Fruit fly (Drosophila melanogaster) whole organism, embryonic: Measurements from ENCODE around the gene path.
A peak's percentile ranks its signal among the peaks of the same experiment; 100 is the strongest.

Source experiments
- Aef1 ChIP-seq: fragments of 200-800 bp; sonication (Bioruptor generic); IDR thresholded peaks from 3 replicates; pipeline ENCODE4 v1.3.6; 2022; ENCODE audit warnings: missing biosample characterization, missing genetic modification characterization
- CG10366 ChIP-seq: fragments of 200-800 bp; sonication (Bioruptor generic); IDR thresholded peaks from 2 replicates; pipeline ENCODE4 v1.3.6; 2022; ENCODE audit warnings: missing biosample characterization, missing genetic modification characterization
- CG10462 ChIP-seq: fragments of 200-800 bp; sonication (Bioruptor generic); optimal IDR thresholded peaks from 2 replicates; lab custom pipeline; 2016; ENCODE audit warnings: missing biosample characterization, missing genetic modification characterization
- CG11398 ChIP-seq: fragments of 200-800 bp; sonication (Bioruptor generic); optimal IDR thresholded peaks from 2 replicates; lab custom pipeline; 2016; ENCODE audit warnings: missing biosample characterization, missing genetic modification characterization
- CG11504 ChIP-seq: fragments of 200-800 bp; sonication (Bioruptor generic); optimal IDR thresholded peaks from 3 replicates; lab custom pipeline; 2019; ENCODE audit warnings: missing biosample characterization, mild to moderate bottlenecking, missing genetic modification characterization, moderate library complexity
- CG11696 ChIP-seq: fragments of 200-800 bp; sonication (Bioruptor generic); IDR thresholded peaks from 2 replicates; pipeline ENCODE4 v1.3.6; 2022; ENCODE audit warnings: missing biosample characterization, missing genetic modification characterization
- CG12219 ChIP-seq: fragments of 200-800 bp; sonication (Bioruptor generic); optimal IDR thresholded peaks from 3 replicates; lab custom pipeline; 2018; ENCODE audit warnings: missing biosample characterization, mild to moderate bottlenecking, missing genetic modification characterization
- CG15073 ChIP-seq: fragments of 200-800 bp; sonication (Bioruptor generic); optimal IDR thresholded peaks from 2 replicates; lab custom pipeline; 2016; ENCODE audit warnings: missing biosample characterization, missing genetic modification characterization
- CG15479 ChIP-seq: fragments of 200-800 bp; sonication (Bioruptor generic); optimal IDR thresholded peaks from 3 replicates; lab custom pipeline; 2019; ENCODE audit warnings: missing biosample characterization, mild to moderate bottlenecking, missing genetic modification characterization, moderate library complexity
- CG16863 ChIP-seq: fragments of 200-800 bp; sonication (Bioruptor generic); optimal IDR thresholded peaks from 3 replicates; lab custom pipeline; 2016; ENCODE audit warnings: missing biosample characterization, missing genetic modification characterization
- CG17186 ChIP-seq: fragments of 200-800 bp; sonication (Bioruptor generic); optimal IDR thresholded peaks from 3 replicates; lab custom pipeline; 2017; ENCODE audit warnings: missing biosample characterization, missing genetic modification reagents, missing genetic modification characterization
- CG17612 ChIP-seq: fragments of 200-800 bp; sonication (Bioruptor generic); IDR thresholded peaks from 2 replicates; pipeline ENCODE4 v1.3.6; 2022; ENCODE audit warnings: missing biosample characterization, missing genetic modification characterization
- CG18619 ChIP-seq: fragments of 200-800 bp; sonication (Bioruptor generic); optimal IDR thresholded peaks from 3 replicates; lab custom pipeline; 2017; ENCODE audit warnings: missing biosample characterization, mild to moderate bottlenecking, missing genetic modification characterization
- CG30403 ChIP-seq: fragments of 200-800 bp; sonication (Bioruptor generic); optimal IDR thresholded peaks from 3 replicates; lab custom pipeline; 2016; ENCODE audit warnings: missing biosample characterization, missing genetic modification characterization
- CG31388 ChIP-seq: fragments of 200-800 bp; sonication (Bioruptor generic); optimal IDR thresholded peaks from 2 replicates; lab custom pipeline; 2016; ENCODE audit warnings: missing biosample characterization, missing genetic modification characterization
- CG43689 ChIP-seq: fragments of 200-800 bp; sonication (Bioruptor generic); IDR thresholded peaks from 2 replicates; pipeline ENCODE4 v1.3.6; 2022; ENCODE audit warnings: missing biosample characterization, missing genetic modification characterization
- CG6254 ChIP-seq: fragments of 200-800 bp; sonication (Bioruptor generic); optimal IDR thresholded peaks from 3 replicates; lab custom pipeline; 2017; ENCODE audit warnings: mild to moderate bottlenecking, missing biosample characterization, missing genetic modification reagents, missing genetic modification characterization
- CG6854 ChIP-seq: fragments of 200-800 bp; sonication (Bioruptor generic); optimal IDR thresholded peaks from 3 replicates; lab custom pipeline; 2017; ENCODE audit warnings: missing biosample characterization, mild to moderate bottlenecking, missing genetic modification characterization
- CHES-1-like ChIP-seq: fragments of 200-800 bp; sonication (Bioruptor generic); optimal IDR thresholded peaks from 2 replicates; lab custom pipeline; 2016; ENCODE audit warnings: missing biosample characterization, missing genetic modification characterization
- CkIIα-i1 ChIP-seq: fragments of 200-800 bp; sonication (Bioruptor generic); IDR thresholded peaks from 2 replicates; pipeline ENCODE4 v1.3.6; 2022; ENCODE audit warnings: missing biosample characterization, missing genetic modification characterization
- Dek ChIP-seq: fragments of 200-800 bp; sonication (Bioruptor generic); optimal IDR thresholded peaks from 3 replicates; lab custom pipeline; 2019; ENCODE audit warnings: missing biosample characterization, mild to moderate bottlenecking, missing genetic modification characterization, moderate library complexity
- Dfd ChIP-seq, 2 experiments: fragments of >200 bp; optimal IDR thresholded peaks; 2 replicates each; lab custom pipeline; 2017; ENCODE audit warnings: missing biosample characterization in 2 of 2, missing genetic modification characterization in 2 of 2
- Dref ChIP-seq: fragments of 200-800 bp; sonication (Bioruptor generic); IDR thresholded peaks from 2 replicates; pipeline ENCODE4 v1.3.6; 2022; ENCODE audit warnings: missing biosample characterization, missing genetic modification characterization
- E2f2 ChIP-seq: fragments of 200-800 bp; sonication (Bioruptor generic); IDR thresholded peaks from 2 replicates; pipeline ENCODE4 v1.3.6; 2022; ENCODE audit warnings: missing biosample characterization, missing genetic modification characterization
- Hr51 ChIP-seq, 2 experiments: fragments of 200-800 bp; sonication (Bioruptor generic); optimal IDR thresholded peaks; 2 replicates in 1 of 2; 3 replicates in 1 of 2; lab custom pipeline; 2016 to 2018; ENCODE audit warnings: missing biosample characterization in 2 of 2, missing genetic modification characterization in 2 of 2, mild to moderate bottlenecking in 1 of 2, moderate library complexity in 1 of 2
- Kr ChIP-seq: fragments of 200-800 bp; sonication (Bioruptor generic); optimal IDR thresholded peaks from 2 replicates; lab custom pipeline; 2017; ENCODE audit warnings: missing biosample characterization, mild to moderate bottlenecking, missing genetic modification characterization
- Nf-YC ChIP-seq: fragments of 200-800 bp; optimal IDR thresholded peaks from 3 replicates; lab custom pipeline; 2019; ENCODE audit warnings: missing biosample characterization, mild to moderate bottlenecking, missing genetic modification characterization, moderate library complexity
- Oaz ChIP-seq: fragments of 200-800 bp; sonication (Bioruptor generic); IDR thresholded peaks from 2 replicates; pipeline ENCODE4 v1.3.6; 2022; ENCODE audit warnings: missing biosample characterization, missing genetic modification characterization
- PHDP ChIP-seq: fragments of 200-800 bp; sonication (Bioruptor generic); optimal IDR thresholded peaks from 3 replicates; lab custom pipeline; 2018; ENCODE audit warnings: missing biosample characterization, mild to moderate bottlenecking, missing genetic modification characterization, moderate library complexity
- Ptx1 ChIP-seq: fragments of 200-800 bp; sonication (Bioruptor generic); IDR thresholded peaks from 2 replicates; pipeline ENCODE4 v1.3.6; 2022; ENCODE audit warnings: missing biosample characterization, missing genetic modification characterization
- Ravus ChIP-seq: fragments of 200-800 bp; sonication (Bioruptor generic); IDR thresholded peaks from 2 replicates; pipeline ENCODE4 v1.3.6; 2022; ENCODE audit warnings: missing biosample characterization, missing genetic modification characterization
- Rx ChIP-seq: fragments of 200-800 bp; sonication (Bioruptor generic); IDR thresholded peaks from 2 replicates; pipeline ENCODE4 v1.3.6; 2022; ENCODE audit warnings: missing biosample characterization, missing genetic modification characterization
- Sox100B ChIP-seq: fragments of 200-800 bp; sonication (Bioruptor generic); optimal IDR thresholded peaks from 3 replicates; lab custom pipeline; 2018; ENCODE audit warnings: missing biosample characterization, mild to moderate bottlenecking, missing genetic modification characterization
- Ssrp ChIP-seq: fragments of 200-800 bp; sonication (Bioruptor generic); optimal IDR thresholded peaks from 2 replicates; lab custom pipeline; 2018; ENCODE audit warnings: missing biosample characterization, mild to moderate bottlenecking, missing genetic modification characterization, moderate library complexity
- ara ChIP-seq: fragments of 200-800 bp; sonication (Bioruptor generic); IDR thresholded peaks from 2 replicates; pipeline ENCODE4 v1.3.6; 2022; ENCODE audit warnings: missing biosample characterization, missing genetic modification characterization
- emc ChIP-seq: fragments of 200-800 bp; sonication (Bioruptor generic); optimal IDR thresholded peaks from 2 replicates; lab custom pipeline; 2016; ENCODE audit warnings: missing biosample characterization, missing genetic modification characterization
- ems ChIP-seq: fragments of 200-800 bp; sonication (Bioruptor generic); optimal IDR thresholded peaks from 3 replicates; lab custom pipeline; 2016; ENCODE audit warnings: missing biosample characterization, missing genetic modification characterization
- eve ChIP-seq, 2 experiments: fragments of >200 bp; optimal IDR thresholded peaks; 2 replicates each; lab custom pipeline; 2017; ENCODE audit warnings: missing biosample characterization in 2 of 2, missing genetic modification characterization in 2 of 2
- ewg ChIP-seq: fragments of 200-800 bp; sonication (Bioruptor generic); optimal IDR thresholded peaks from 3 replicates; lab custom pipeline; 2017; ENCODE audit warnings: mild to moderate bottlenecking, missing biosample characterization, missing genetic modification reagents, missing genetic modification characterization
- fd96Cb ChIP-seq: fragments of 200-800 bp; sonication (Bioruptor generic); optimal IDR thresholded peaks from 2 replicates; lab custom pipeline; 2018; ENCODE audit warnings: missing biosample characterization, mild to moderate bottlenecking, missing genetic modification characterization, moderate library complexity
- gro ChIP-seq: fragments of 200-800 bp; sonication (Bioruptor generic); optimal IDR thresholded peaks from 2 replicates; lab custom pipeline; 2016; ENCODE audit warnings: missing biosample characterization, missing genetic modification characterization
- hb ChIP-seq: fragments of 200-800 bp; sonication (Bioruptor generic); IDR thresholded peaks from 3 replicates; pipeline ENCODE4 v1.3.6; 2022; ENCODE audit warnings: missing biosample characterization, missing genetic modification characterization; ENCODE audit not compliant: partially characterized antibody
- maf-S ChIP-seq: fragments of 200-800 bp; sonication (Bioruptor generic); optimal IDR thresholded peaks from 2 replicates; lab custom pipeline; 2016; ENCODE audit warnings: missing biosample characterization, missing genetic modification characterization
- mld ChIP-seq: fragments of 200-800 bp; sonication (Bioruptor generic); IDR thresholded peaks from 3 replicates; pipeline ENCODE4 v1.3.6; 2022; ENCODE audit warnings: missing biosample characterization, missing genetic modification characterization; ENCODE audit not compliant: partially characterized antibody
- salm ChIP-seq: fragments of 200-800 bp; sonication (Bioruptor generic); optimal IDR thresholded peaks from 2 replicates; lab custom pipeline; 2018; ENCODE audit warnings: missing biosample characterization, mild to moderate bottlenecking, missing genetic modification characterization
- sd ChIP-seq: fragments of 200-800 bp; sonication (Bioruptor generic); optimal IDR thresholded peaks from 3 replicates; lab custom pipeline; 2018; ENCODE audit warnings: missing biosample characterization, mild to moderate bottlenecking, missing genetic modification characterization, moderate library complexity
- slp2 ChIP-seq: fragments of 200-800 bp; sonication (Bioruptor generic); optimal IDR thresholded peaks from 2 replicates; lab custom pipeline; 2016; ENCODE audit warnings: missing biosample characterization, missing genetic modification characterization
- toy ChIP-seq: fragments of 200-800 bp; sonication (Bioruptor generic); IDR thresholded peaks from 2 replicates; pipeline ENCODE4 v1.3.6; 2022; ENCODE audit warnings: missing biosample characterization, missing genetic modification characterization
- tup ChIP-seq: fragments of 200-800 bp; sonication (Bioruptor generic); optimal IDR thresholded peaks from 2 replicates; lab custom pipeline; 2016; ENCODE audit warnings: missing biosample characterization, mild to moderate bottlenecking, missing genetic modification characterization, moderate library complexity
- vnd ChIP-seq: fragments of 200-800 bp; sonication (Bioruptor generic); IDR thresholded peaks from 3 replicates; pipeline ENCODE4 v1.3.6; 2022; ENCODE audit warnings: missing biosample characterization, missing genetic modification characterization; ENCODE audit not compliant: partially characterized antibody
- yki ChIP-seq: fragments of >200 bp; optimal IDR thresholded peaks from 3 replicates; lab custom pipeline; 2018

Gene path

DNA sequence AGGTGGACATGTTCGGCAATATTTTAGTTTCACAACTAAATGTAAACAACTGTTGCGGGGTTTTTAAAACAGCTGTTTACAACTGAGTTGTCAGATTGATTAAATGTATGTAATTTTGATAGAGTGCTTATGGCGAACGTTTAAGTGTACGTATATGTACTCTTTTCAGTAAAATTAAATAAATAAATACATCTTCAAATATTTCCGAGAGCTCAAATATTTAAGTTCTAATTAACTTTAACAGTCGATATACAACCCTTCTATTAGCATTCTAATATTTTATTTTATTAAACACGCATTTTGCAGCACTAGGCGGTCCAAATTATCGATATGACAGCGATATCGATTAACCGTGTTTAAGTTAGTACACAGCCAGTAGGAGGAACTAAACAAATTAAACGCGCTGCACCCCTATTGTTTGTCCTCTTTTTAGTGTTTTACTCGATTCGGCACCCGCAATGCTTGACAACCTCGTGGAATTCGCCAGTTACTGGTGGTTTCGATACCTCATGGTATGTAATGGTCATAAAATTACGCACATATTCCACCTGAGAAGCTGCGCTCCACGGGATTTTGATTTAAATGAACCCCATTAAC lies 53.5 kb downstream of the path start, which contains the start of the genes CG3448 and ghi (continued):
- peak; percentile 22; the same call in 1 of the 2 replicates for TF ChIP-seq Rx (GFP tag; lab: Robert Waterston, UW)
- no peak for TF ChIP-seq CG17612 (GFP tag; lab: Robert Waterston, UW)
- no peak for TF ChIP-seq emc
- peak; percentile 28 for TF ChIP-seq CHES-1-like
- TF ChIP-seq CG18619 = peak; percentile 1
- peak; percentile 18 for TF ChIP-seq Dek
- no peak for TF ChIP-seq CG11696 (GFP tag; lab: Robert Waterston, UW)
- no peak for TF ChIP-seq CG6254 (GFP tag; lab: Kevin White, UChicago)
- TF ChIP-seq ems (GFP tag; lab: Kevin White, UChicago) = peak; percentile 52
- TF ChIP-seq CG11398 (GFP tag; lab: Kevin White, UChicago) = no peak
- TF ChIP-seq ewg (GFP tag; lab: Kevin White, UChicago) = peak; percentile 28
- TF ChIP-seq slp2 (GFP tag; lab: Kevin White, UChicago) = no peak
- peak; percentile 77 for TF ChIP-seq Nf-YC (tag; lab: Kevin White, UChicago)
- no peak for TF ChIP-seq Ravus (GFP tag; lab: Robert Waterston, UW)
- peak; percentile 22 for TF ChIP-seq CG17186 (GFP tag; lab: Kevin White, UChicago)
- peak; percentile 41 for TF ChIP-seq gro (GFP tag; lab: Kevin White, UChicago)
- no peak for TF ChIP-seq CG6854 (GFP tag; lab: Kevin White, UChicago)
- no peak for TF ChIP-seq CG43689 (GFP tag; lab: Robert Waterston, UW)
- TF ChIP-seq salm (tag; lab: Kevin White, UChicago) = peak; percentile 9
- TF ChIP-seq hb = peak; percentile 43; the same call in 1 of the 3 replicates
- TF ChIP-seq Dref = peak; percentile 83
- TF ChIP-seq eve (GFP tag; optimal IDR thresholded peaks at IDR 0.05; lab: Kevin White, UChicago) = no peak
- TF ChIP-seq CG10462 (GFP tag; lab: Kevin White, UChicago) = no peak
- peak; percentile 91 for TF ChIP-seq Kr (GFP tag; lab: Kevin White, UChicago)
- peak; percentile 54 for TF ChIP-seq vnd (GFP tag; lab: Robert Waterston, UW)
- TF ChIP-seq Sox100B (GFP tag; lab: Kevin White, UChicago) = peak; percentile 65
- no peak for TF ChIP-seq Oaz (GFP tag; lab: Robert Waterston, UW)
- TF ChIP-seq ara (GFP tag; lab: Robert Waterston, UW) = peak; percentile 59
- TF ChIP-seq Aef1 = peak; percentile 58
- no peak for TF ChIP-seq Ssrp (tag; lab: Kevin White, UChicago)
- TF ChIP-seq CG11504 (tag; lab: Kevin White, UChicago) = peak; percentile 71
- no peak for TF ChIP-seq mld (GFP tag; lab: Robert Waterston, UW)
- no peak for TF ChIP-seq Dfd (GFP tag; optimal IDR thresholded peaks at IDR 0.05; lab: Kevin White, UChicago)
- no peak for TF ChIP-seq yki (lab: Kevin White, UChicago)
- peak; percentile 58 for TF ChIP-seq Ptx1 (GFP tag; lab: Robert Waterston, UW)
- TF ChIP-seq E2f2 (GFP tag; lab: Robert Waterston, UW) = peak; percentile 67
- TF ChIP-seq CG12219 = no peak
- TF ChIP-seq CG15073 (GFP tag; lab: Kevin White, UChicago) = no peak
- no peak for TF ChIP-seq CG15479 (GFP tag; lab: Kevin White, UChicago)
- TF ChIP-seq maf-S = no peak
- no peak for TF ChIP-seq toy
- TF ChIP-seq CG16863 (GFP tag; lab: Kevin White, UChicago) = peak; percentile 1
- no peak for TF ChIP-seq CG31388
- peak; percentile 54 for TF ChIP-seq PHDP
- peak; percentile 76 for TF ChIP-seq CG30403 (GFP tag; lab: Kevin White, UChicago)
- no peak for TF ChIP-seq sd (tag; lab: Kevin White, UChicago)
- no peak for TF ChIP-seq tup (GFP tag; lab: Kevin White, UChicago)
- TF ChIP-seq CkIIα-i1 (GFP tag; lab: Robert Waterston, UW) = no peak
- no peak for TF ChIP-seq CG10366 (GFP tag; lab: Robert Waterston, UW)
- TF ChIP-seq Hr51 (GFP tag; optimal IDR thresholded peaks at IDR 0.05; lab: Kevin White, UChicago) = peak in 1 of 2 experiments; percentile 47
- peak; percentile 32 for TF ChIP-seq fd96Cb
